Worm (Caenorhabditis elegans) whole organism, young adult: Measurements from ENCODE around the gene kmo-1.

ENCODE experiments used
- B0019.2 ChIP-seq: fragments of 200-800 bp; sonication (Bioruptor generic); conservative IDR thresholded peaks from 2 replicates; pipeline ENCODE4 v1.3.6; 2022; ENCODE audit warnings: missing genetic modification reagents, missing genetic modification characterization, missing compliant biosample characterization
- B0336.3 ChIP-seq: fragments of 200-800 bp; sonication (Bioruptor generic); IDR thresholded peaks from 2 replicates; pipeline ENCODE4 v1.3.6; 2022; ENCODE audit warnings: missing genetic modification characterization, missing compliant biosample characterization
- C17E4.6 ChIP-seq: fragments of 200-800 bp; sonication (Bioruptor generic); IDR thresholded peaks from 2 replicates; pipeline ENCODE4 v1.3.6; 2022; ENCODE audit warnings: missing genetic modification reagents, missing genetic modification characterization, missing compliant biosample characterization
- F49E8.2 ChIP-seq: sonication (generic microtip); optimal IDR thresholded peaks from 3 replicates; lab custom pipeline; 2017; ENCODE audit warnings: missing genetic modification characterization, mild to moderate bottlenecking, missing compliant biosample characterization, antibody characterized with exemption, moderate library complexity; ENCODE audit not compliant: insufficient read depth
- F52B5.7 ChIP-seq: sonication (generic microtip); optimal IDR thresholded peaks from 2 replicates; lab custom pipeline; 2016; ENCODE audit warnings: mild to moderate bottlenecking, missing genetic modification characterization, missing compliant biosample characterization
- F57A8.1 ChIP-seq: fragments of 200-800 bp; sonication (Bioruptor generic); optimal IDR thresholded peaks from 2 replicates; lab custom pipeline; 2018; ENCODE audit warnings: mild to moderate bottlenecking, missing genetic modification characterization, moderate library complexity, missing compliant biosample characterization
- T26A5.8 ChIP-seq: sonication (generic microtip); optimal IDR thresholded peaks from 2 replicates; lab custom pipeline; 2016; ENCODE audit warnings: missing genetic modification characterization, missing compliant biosample characterization
- Y53G8AR.9 ChIP-seq: fragments of 200-800 bp; sonication (Bioruptor generic); conservative IDR thresholded peaks from 2 replicates; pipeline ENCODE4 v1.3.6; 2022; ENCODE audit warnings: missing genetic modification reagents, missing genetic modification characterization, missing compliant biosample characterization
- Y67H2A.10 ChIP-seq: fragments of 200-800 bp; sonication (Bioruptor generic); conservative IDR thresholded peaks from 2 replicates; pipeline ENCODE4 v1.3.6; 2022; ENCODE audit warnings: missing genetic modification reagents, missing genetic modification characterization, missing compliant biosample characterization
- Y79H2A.3 ChIP-seq: fragments of 200-800 bp; sonication (Bioruptor generic); conservative IDR thresholded peaks from 2 replicates; pipeline ENCODE4 v1.3.6; 2022; ENCODE audit warnings: missing genetic modification reagents, missing genetic modification characterization, missing compliant biosample characterization
- athp-1 ChIP-seq: sonication (generic microtip); optimal IDR thresholded peaks from 2 replicates; lab custom pipeline; 2017; ENCODE audit warnings: mild to moderate bottlenecking, missing genetic modification characterization, missing compliant biosample characterization
- attf-3 ChIP-seq: fragments of 200-800 bp; sonication (Bioruptor generic); conservative IDR thresholded peaks from 2 replicates; pipeline ENCODE4 v1.3.6; 2022; ENCODE audit warnings: missing genetic modification reagents, missing genetic modification characterization, missing compliant biosample characterization
- attf-5 ChIP-seq: fragments of 200-800 bp; sonication (Bioruptor generic); optimal IDR thresholded peaks from 2 replicates; lab custom pipeline; 2018; ENCODE audit warnings: mild to moderate bottlenecking, missing genetic modification characterization, missing compliant biosample characterization
- attf-6 ChIP-seq: fragments of 200-800 bp; sonication (Bioruptor generic); IDR thresholded peaks from 2 replicates; pipeline ENCODE4 v1.3.6; 2022; ENCODE audit warnings: missing genetic modification reagents, missing genetic modification characterization, missing compliant biosample characterization
- bed-1 ChIP-seq: fragments of 200-800 bp; sonication (Bioruptor generic); IDR thresholded peaks from 2 replicates; pipeline ENCODE4 v1.3.6; 2022; ENCODE audit warnings: missing genetic modification reagents, missing genetic modification characterization, missing compliant biosample characterization
- cebp-2 ChIP-seq: fragments of 200-800 bp; sonication (Bioruptor generic); IDR thresholded peaks from 2 replicates; pipeline ENCODE4 v1.3.6; 2022; ENCODE audit warnings: missing genetic modification characterization, missing compliant biosample characterization
- ceh-58 ChIP-seq: fragments of 200-800 bp; sonication (Bioruptor generic); IDR thresholded peaks from 2 replicates; pipeline ENCODE4 v1.3.6; 2022; ENCODE audit warnings: missing genetic modification characterization, missing compliant biosample characterization
- chd-7 ChIP-seq: sonication (generic microtip); optimal IDR thresholded peaks from 2 replicates; lab custom pipeline; 2016; ENCODE audit warnings: mild to moderate bottlenecking, missing genetic modification characterization, moderate library complexity, missing compliant biosample characterization
- dpl-1 ChIP-seq: fragments of 150-350 bp; optimal IDR thresholded peaks from 2 replicates; lab custom pipeline; 2014; ENCODE audit warnings: missing biosample characterization, missing genetic modification reagents, missing genetic modification characterization
- ekl-4 ChIP-seq: fragments of 200-800 bp; sonication (Bioruptor generic); IDR thresholded peaks from 2 replicates; pipeline ENCODE4 v1.3.6; 2022; ENCODE audit warnings: missing genetic modification reagents, missing genetic modification characterization, missing compliant biosample characterization
- ets-4 ChIP-seq: fragments of 200-800 bp; sonication (Bioruptor generic); optimal IDR thresholded peaks from 2 replicates; lab custom pipeline; 2018; ENCODE audit warnings: mild to moderate bottlenecking, missing genetic modification characterization, missing compliant biosample characterization
- fkh-3 ChIP-seq: sonication (generic microtip); optimal IDR thresholded peaks from 2 replicates; lab custom pipeline; 2016; ENCODE audit warnings: mild to moderate bottlenecking, missing genetic modification characterization, missing compliant biosample characterization
- hlh-12 ChIP-seq: sonication (generic microtip); optimal IDR thresholded peaks from 2 replicates; lab custom pipeline; 2016; ENCODE audit warnings: missing genetic modification characterization, missing compliant biosample characterization
- hlh-26 ChIP-seq: fragments of 200-800 bp; sonication (Bioruptor generic); conservative IDR thresholded peaks from 2 replicates; pipeline ENCODE4 v1.3.6; 2022; ENCODE audit warnings: missing genetic modification reagents, missing genetic modification characterization, missing compliant biosample characterization
- lin-54 ChIP-seq: fragments of 200-800 bp; sonication (Bioruptor generic); optimal IDR thresholded peaks from 2 replicates; lab custom pipeline; 2018; ENCODE audit warnings: mild to moderate bottlenecking, missing genetic modification characterization, missing compliant biosample characterization
- madf-10 ChIP-seq: sonication (generic microtip); optimal IDR thresholded peaks from 2 replicates; lab custom pipeline; 2016; ENCODE audit warnings: mild to moderate bottlenecking, missing genetic modification characterization, missing compliant biosample characterization
- madf-3 ChIP-seq: fragments of 200-800 bp; sonication (Bioruptor generic); IDR thresholded peaks from 2 replicates; pipeline ENCODE4 v1.3.6; 2022; ENCODE audit warnings: missing genetic modification reagents, missing genetic modification characterization, missing compliant biosample characterization
- madf-6 ChIP-seq: fragments of 200-800 bp; sonication (Bioruptor generic); IDR thresholded peaks from 2 replicates; pipeline ENCODE4 v1.3.6; 2022; ENCODE audit warnings: missing genetic modification reagents, missing genetic modification characterization, missing compliant biosample characterization
- mcd-1 ChIP-seq: fragments of 200-800 bp; sonication (Bioruptor generic); IDR thresholded peaks from 2 replicates; pipeline ENCODE4 v1.3.6; 2022; ENCODE audit warnings: missing genetic modification reagents, missing genetic modification characterization, missing compliant biosample characterization
- nfya-1 ChIP-seq: sonication (generic microtip); optimal IDR thresholded peaks from 2 replicates; lab custom pipeline; 2017; ENCODE audit warnings: antibody characterized with exemption, missing compliant biosample characterization, missing genetic modification characterization, borderline replicate concordance; ENCODE audit not compliant: insufficient read depth
- nhr-120 ChIP-seq: fragments of 200-800 bp; sonication (Bioruptor generic); IDR thresholded peaks from 2 replicates; pipeline ENCODE4 v1.3.6; 2022; ENCODE audit warnings: missing genetic modification characterization, missing compliant biosample characterization
- nhr-80 ChIP-seq: sonication (generic microtip); optimal IDR thresholded peaks from 2 replicates; lab custom pipeline; 2016; ENCODE audit warnings: missing genetic modification characterization, missing compliant biosample characterization
- pbrm-1 ChIP-seq: fragments of 200-800 bp; sonication (Bioruptor generic); IDR thresholded peaks from 2 replicates; pipeline ENCODE4 v1.3.6; 2022; ENCODE audit warnings: missing genetic modification reagents, missing genetic modification characterization, missing compliant biosample characterization
- pha-4 ChIP-seq: fragments of 150-350 bp; sonication (generic microtip); optimal IDR thresholded peaks from 2 replicates; lab custom pipeline; 2014; ENCODE audit warnings: missing biosample characterization, missing genetic modification reagents, missing genetic modification characterization
- rpc-1 ChIP-seq, 2 experiments: fragments of 150-350 bp in 1 of 2; sonication (generic microtip) in 1 of 2; optimal IDR thresholded peaks; 2 replicates each; lab custom pipeline; 2014 to 2018; ENCODE audit warnings: missing biosample characterization in 1 of 2, missing genetic modification characterization in 1 of 2, missing genetic modification reagents in 1 of 2, missing genotype in 1 of 2
- snpc-1.1 ChIP-seq: sonication (generic microtip); optimal IDR thresholded peaks from 2 replicates; lab custom pipeline; 2017; ENCODE audit warnings: missing genetic modification characterization, mild to moderate bottlenecking, missing compliant biosample characterization, antibody characterized with exemption, moderate library complexity, missing genotype, missing genetic modification reagents; ENCODE audit not compliant: insufficient read depth
- snpc-4 ChIP-seq, 5 experiments: fragments of 150-350 bp in 1 of 5; sonication (generic microtip) in 4 of 5; optimal IDR thresholded peaks; 2 replicates each; lab custom pipeline; 2014 to 2018; ENCODE audit warnings: missing genetic modification characterization in 5 of 5, missing biosample characterization in 3 of 5, antibody characterized with exemption in 2 of 5, mild to moderate bottlenecking in 2 of 5, missing compliant biosample characterization in 2 of 5, missing genotype in 2 of 5, moderate library complexity in 2 of 5, missing genetic modification reagents in 1 of 5
- sptf-2 ChIP-seq: fragments of 200-800 bp; sonication (Bioruptor generic); optimal IDR thresholded peaks from 2 replicates; lab custom pipeline; 2018; ENCODE audit warnings: mild to moderate bottlenecking, missing genetic modification characterization, missing compliant biosample characterization
- tbx-9 ChIP-seq: sonication (generic microtip); optimal IDR thresholded peaks from 2 replicates; lab custom pipeline; 2016; ENCODE audit warnings: borderline replicate concordance, missing genetic modification characterization, inconsistent platforms, missing compliant biosample characterization
- tlf-1 ChIP-seq: fragments of 200-800 bp; sonication (Bioruptor generic); optimal IDR thresholded peaks from 2 replicates; lab custom pipeline; 2018; ENCODE audit warnings: mild to moderate bottlenecking, missing genetic modification characterization, missing compliant biosample characterization
- unc-62 ChIP-seq: fragments of 150-350 bp; optimal IDR thresholded peaks from 2 replicates; lab custom pipeline; 2014; ENCODE audit warnings: missing biosample characterization, missing genetic modification reagents, missing genetic modification characterization
- zfh-2 ChIP-seq: fragments of 200-800 bp; sonication (Bioruptor generic); conservative IDR thresholded peaks from 2 replicates; pipeline ENCODE4 v1.3.6; 2022; ENCODE audit warnings: missing genetic modification reagents, missing genetic modification characterization, missing compliant biosample characterization
- ztf-26 ChIP-seq: sonication (generic microtip); optimal IDR thresholded peaks from 2 replicates; lab custom pipeline; 2017; ENCODE audit warnings: missing genetic modification characterization, missing compliant biosample characterization
- ztf-28 ChIP-seq: fragments of 200-800 bp; sonication (Bioruptor generic); IDR thresholded peaks from 2 replicates; pipeline ENCODE4 v1.3.6; 2022; ENCODE audit warnings: missing genetic modification reagents, missing genetic modification characterization, missing compliant biosample characterization

Gene kmo-1

DNA sequence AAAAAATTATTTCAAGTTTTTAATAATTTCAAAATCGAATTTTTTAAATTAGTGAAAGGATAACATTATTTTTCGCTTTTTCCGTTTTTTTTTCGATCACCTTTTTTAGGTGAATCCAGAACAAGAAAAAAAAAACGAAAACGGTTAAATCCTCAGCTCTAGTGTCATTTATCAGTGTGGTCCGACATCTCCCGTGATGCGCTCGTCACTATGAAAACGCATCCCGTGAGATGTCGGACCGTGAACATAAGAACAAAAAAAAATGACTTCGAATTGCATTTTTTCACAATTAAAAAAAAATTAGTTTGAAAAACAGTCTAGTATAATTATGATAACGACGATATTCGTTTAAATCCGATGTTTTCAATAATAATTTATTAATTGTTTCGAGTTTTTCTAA, 22.6 kb downstream of the kmo-1 start:
- TF ChIP-seq zfh-2 (GFP tag; lab: Robert Waterston, UW) (no peak), dpl-1 (GFP tag; lab: Kevin White, UChicago) (no peak), ekl-4 (no peak), B0019.2 (no peak), T26A5.8 (no peak), snpc-1.1 (tag; lab: Kevin White, UChicago) (peak; percentile 88), nfya-1 (tag; lab: Kevin White, UChicago) (no peak), rpc-1 (optimal IDR thresholded peaks at IDR 0.05; lab: Kevin White, UChicago) (no peak), rpc-1 (tag; optimal IDR thresholded peaks at IDR 0.05; lab: Kevin White, UChicago) (no peak), madf-3 (GFP tag; lab: Robert Waterston, UW) (no peak), madf-10 (tag; lab: Kevin White, UChicago) (no peak), cebp-2 (GFP tag; lab: Robert Waterston, UW) (no peak), nhr-80 (tag; lab: Kevin White, UChicago) (no peak), attf-6 (GFP tag; lab: Robert Waterston, UW) (no peak), attf-5 (no peak), snpc-4 (GFP tag; optimal IDR thresholded peaks at IDR 0.05; lab: Kevin White, UChicago) (peak; percentile 78), snpc-4 (tag; optimal IDR thresholded peaks at IDR 0.05; lab: Kevin White, UChicago) (peak in 3 of 4 experiments; percentile 54 to 77 (median 69)), ztf-28 (no peak), pha-4 (tag; lab: Kevin White, UChicago) (no peak), attf-3 (GFP tag; lab: Robert Waterston, UW) (no peak)

- TF ChIP-seq Y79H2A.3 = no peak
- TF ChIP-seq chd-7 = no peak
- TF ChIP-seq ztf-26 (tag; lab: Kevin White, UChicago) = no peak
- TF ChIP-seq athp-1 (tag; lab: Kevin White, UChicago) = no peak
- no peak for TF ChIP-seq sptf-2 (GFP tag; lab: Kevin White, UChicago)
- TF ChIP-seq Y53G8AR.9 (GFP tag; lab: Robert Waterston, UW) = no peak
Observed at ce11 chrV:12045132-12045531, 25.2 kb downstream of the kmo-1 start, which contains the start of gene F10C2.5. Gene F10C2.5 (plus strand): TSS chrV:12045432.

DNA sequence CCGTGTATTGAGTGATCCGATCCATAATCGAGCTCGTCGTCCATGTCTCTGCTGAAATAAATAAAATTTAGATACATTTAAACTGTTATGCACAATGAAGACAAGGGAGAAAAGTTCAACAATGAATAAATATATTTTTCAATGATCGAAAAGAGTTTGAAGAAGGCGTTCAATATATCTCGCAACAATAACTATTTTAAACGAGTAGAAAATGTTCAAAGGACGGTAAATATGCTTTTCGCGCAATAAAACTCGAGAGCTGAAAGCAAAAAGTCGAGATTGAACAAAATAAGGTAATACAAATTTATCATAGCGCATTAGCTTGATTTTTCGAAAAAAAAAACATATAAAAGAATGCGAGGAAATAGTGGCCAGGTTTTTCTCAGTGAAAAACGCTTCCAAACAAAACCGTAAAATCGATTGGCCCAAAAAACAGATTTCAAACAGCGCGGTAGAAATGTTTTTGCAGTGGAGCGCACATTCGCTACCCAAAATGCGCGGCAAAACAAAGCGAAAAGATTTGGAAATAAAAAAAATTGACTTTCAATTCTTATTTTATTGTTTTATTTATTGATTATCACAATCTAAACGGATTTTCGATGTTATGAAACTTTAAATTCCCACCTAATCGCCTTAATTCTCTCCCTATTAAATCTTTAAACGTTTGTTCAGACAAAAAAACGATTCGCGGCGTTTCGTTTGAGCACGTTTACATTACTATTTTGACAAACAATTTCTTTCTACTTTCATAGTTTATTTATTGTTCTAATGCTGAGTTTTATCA, 29.3 kb downstream of the kmo-1 start, which contains the start of the genes kup-1 and F10C2.4:
Gene kup-1 (minus strand): TSS at position 51 of the 784 bp plus-strand sequence.
Gene F10C2.4 (plus strand): TSS at position 734 of the 784 bp plus-strand sequence.
- TF ChIP-seq attf-5 = peak; percentile 86
- no peak for TF ChIP-seq pha-4 (tag; lab: Kevin White, UChicago)
- TF ChIP-seq F57A8.1 (GFP tag; lab: Kevin White, UChicago) = no peak
- no peak for TF ChIP-seq hlh-26 (GFP tag; lab: Robert Waterston, UW)
- TF ChIP-seq Y53G8AR.9 (GFP tag; lab: Robert Waterston, UW) = no peak
- TF ChIP-seq tlf-1 (GFP tag; lab: Kevin White, UChicago) = no peak
- no peak for TF ChIP-seq hlh-12 (tag; lab: Kevin White, UChicago)
- TF ChIP-seq tbx-9 (tag; lab: Kevin White, UChicago) = no peak
- no peak for TF ChIP-seq F52B5.7 (tag; lab: Kevin White, UChicago)
- TF ChIP-seq nhr-80 (tag; lab: Kevin White, UChicago) = no peak
- TF ChIP-seq nhr-120 (GFP tag; lab: Robert Waterston, UW) = no peak
- no peak for TF ChIP-seq C17E4.6 (GFP tag; lab: Robert Waterston, UW)
- peak; percentile 85 for TF ChIP-seq mcd-1
- no peak for TF ChIP-seq fkh-3 (tag; lab: Kevin White, UChicago)
- TF ChIP-seq Y67H2A.10 (GFP tag; lab: Robert Waterston, UW) = no peak
- TF ChIP-seq B0336.3 = no peak
- no peak for TF ChIP-seq sptf-2 (GFP tag; lab: Kevin White, UChicago)
- no peak for TF ChIP-seq pbrm-1 (GFP tag; lab: Robert Waterston, UW)
- TF ChIP-seq F49E8.2 (tag; lab: Kevin White, UChicago) = no peak
- peak; percentile 88 for TF ChIP-seq lin-54
- TF ChIP-seq ceh-58 (GFP tag; lab: Robert Waterston, UW) = no peak
- peak; percentile 60; the same call in 1 of the 2 replicates for TF ChIP-seq madf-6 (GFP tag; lab: Robert Waterston, UW)
- no peak for TF ChIP-seq ets-4 (GFP tag; lab: Kevin White, UChicago)
- TF ChIP-seq unc-62 (GFP tag; lab: Kevin White, UChicago) = no peak
- no peak for TF ChIP-seq bed-1 (GFP tag; lab: Robert Waterston, UW)
